Fruit fly (Drosophila melanogaster) whole organism, pupa: ENCODE data around the gene Exn.

ENCODE experiments used
- CG10348 ChIP-seq: fragments of 200-800 bp; sonication (Bioruptor generic); IDR thresholded peaks from 2 replicates; pipeline ENCODE4 v1.3.6; 2022; ENCODE audit warnings: missing biosample characterization, missing genetic modification characterization
- CG12605 ChIP-seq: fragments of 200-800 bp; sonication (Bioruptor generic); IDR thresholded peaks from 2 replicates; pipeline ENCODE4 v1.3.6; 2022; ENCODE audit warnings: missing biosample characterization, missing genetic modification characterization
- CG13204 ChIP-seq: fragments of 200-800 bp; sonication (Bioruptor generic); optimal IDR thresholded peaks from 2 replicates; lab custom pipeline; 2018; ENCODE audit warnings: missing biosample characterization, mild to moderate bottlenecking, missing genetic modification characterization, moderate library complexity
- CG14655 ChIP-seq: fragments of 200-800 bp; sonication (Bioruptor generic); optimal IDR thresholded peaks from 3 replicates; lab custom pipeline; 2017; ENCODE audit warnings: mild to moderate bottlenecking, missing biosample characterization, missing genetic modification reagents, missing genetic modification characterization
- CG15710 ChIP-seq: fragments of 200-800 bp; sonication (Bioruptor generic); optimal IDR thresholded peaks from 2 replicates; lab custom pipeline; 2018; ENCODE audit warnings: missing biosample characterization, mild to moderate bottlenecking, missing genetic modification characterization, moderate library complexity
- CG17806 ChIP-seq: fragments of 200-800 bp; sonication (Bioruptor generic); optimal IDR thresholded peaks from 2 replicates; lab custom pipeline; 2018; ENCODE audit warnings: missing biosample characterization, mild to moderate bottlenecking, missing genetic modification characterization, moderate library complexity
- CG32121 ChIP-seq: fragments of 200-800 bp; sonication (Bioruptor generic); IDR thresholded peaks from 2 replicates; pipeline ENCODE4 v1.3.6; 2022; ENCODE audit warnings: missing biosample characterization, missing genetic modification characterization
- CG34367 ChIP-seq: fragments of 200-800 bp; sonication (Bioruptor generic); optimal IDR thresholded peaks from 2 replicates; lab custom pipeline; 2018; ENCODE audit warnings: missing biosample characterization, mild to moderate bottlenecking, missing genetic modification characterization
- CG4496 ChIP-seq: fragments of 200-800 bp; sonication (Bioruptor generic); IDR thresholded peaks from 3 replicates; pipeline ENCODE4 v1.3.6; 2022; ENCODE audit warnings: missing biosample characterization, missing genetic modification characterization
- CG8159 ChIP-seq: fragments of 200-800 bp; sonication (Bioruptor generic); optimal IDR thresholded peaks from 3 replicates; lab custom pipeline; 2018; ENCODE audit warnings: missing biosample characterization, mild to moderate bottlenecking, missing genetic modification characterization, moderate library complexity
- CG8301 ChIP-seq: fragments of 200-800 bp; sonication (Bioruptor generic); optimal IDR thresholded peaks from 2 replicates; lab custom pipeline; 2018; ENCODE audit warnings: missing biosample characterization, mild to moderate bottlenecking, missing genetic modification characterization
- CG9948 ChIP-seq: fragments of 200-800 bp; sonication (Bioruptor generic); optimal IDR thresholded peaks from 2 replicates; lab custom pipeline; 2018; ENCODE audit warnings: missing biosample characterization, mild to moderate bottlenecking, missing genetic modification characterization, moderate library complexity
- D1 ChIP-seq: fragments of 200-800 bp; sonication (Bioruptor generic); optimal IDR thresholded peaks from 2 replicates; lab custom pipeline; 2018; ENCODE audit warnings: missing biosample characterization, mild to moderate bottlenecking, missing genetic modification characterization, moderate library complexity
- EcR ChIP-seq: fragments of 200-800 bp; sonication (Bioruptor generic); optimal IDR thresholded peaks from 3 replicates; lab custom pipeline; 2019; ENCODE audit warnings: missing biosample characterization, missing genetic modification characterization, mild to moderate bottlenecking, moderate library complexity, missing genetic modification reagents
- Ets98B ChIP-seq: fragments of 200-800 bp; sonication (Bioruptor generic); IDR thresholded peaks from 2 replicates; pipeline ENCODE4 v1.3.6; 2022; ENCODE audit warnings: missing biosample characterization, missing genetic modification characterization
- Pif1A ChIP-seq: fragments of 200-800 bp; sonication (Bioruptor generic); optimal IDR thresholded peaks from 3 replicates; lab custom pipeline; 2016; ENCODE audit warnings: missing biosample characterization, missing genetic modification characterization
- Pif1B ChIP-seq: fragments of 200-800 bp; sonication (Bioruptor generic); optimal IDR thresholded peaks from 3 replicates; lab custom pipeline; 2016; ENCODE audit warnings: missing biosample characterization, missing genetic modification characterization
- Snoo ChIP-seq: fragments of 200-800 bp; sonication (Bioruptor generic); optimal IDR thresholded peaks from 3 replicates; lab custom pipeline; 2017; ENCODE audit warnings: missing biosample characterization, mild to moderate bottlenecking, missing genetic modification characterization, inconsistent platforms
- fd96Ca ChIP-seq: fragments of 200-800 bp; sonication (Bioruptor generic); IDR thresholded peaks from 3 replicates; pipeline ENCODE4 v1.3.6; 2022; ENCODE audit warnings: missing biosample characterization, missing genetic modification characterization
- gl ChIP-seq: fragments of 200-800 bp; sonication (Bioruptor generic); optimal IDR thresholded peaks from 2 replicates; lab custom pipeline; 2018; ENCODE audit warnings: missing biosample characterization, mild to moderate bottlenecking, missing genetic modification characterization
- rn ChIP-seq: fragments of 200-800 bp; sonication (Bioruptor generic); IDR thresholded peaks from 2 replicates; pipeline ENCODE4 v1.3.6; 2022; ENCODE audit warnings: missing biosample characterization, missing genetic modification characterization

Exn gene

DNA sequence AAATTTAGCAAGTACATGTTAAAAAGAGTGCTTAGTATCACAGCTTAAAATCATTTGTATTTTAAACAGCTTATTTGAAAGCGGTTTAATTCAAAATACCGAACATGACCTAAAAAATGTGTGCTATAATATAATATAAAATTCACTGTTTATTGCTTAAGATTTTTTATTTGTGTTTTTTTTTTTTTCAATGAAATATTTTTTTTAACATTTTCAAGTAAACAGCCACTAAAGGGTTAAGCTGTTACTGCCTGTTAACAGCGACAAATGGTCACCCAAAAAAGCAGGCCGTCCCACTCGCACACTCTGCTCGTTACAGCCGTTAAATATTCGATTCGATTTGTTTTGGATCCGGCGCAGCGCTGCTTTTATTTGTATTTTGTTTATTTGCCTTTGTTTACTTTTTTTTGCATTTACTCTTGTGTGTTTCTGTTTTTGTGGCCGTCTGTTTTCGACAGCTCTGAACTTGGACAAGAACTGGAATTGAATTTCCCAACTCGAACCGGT, 4.9 kb downstream of the Exn start:
- TF ChIP-seq CG34367 (no peak), CG4496 (GFP tag; lab: Robert Waterston, UW) (no peak; the same call in 1 of the 3 replicates), fd96Ca (GFP tag; lab: Robert Waterston, UW) (0 out of 3 replicates have a peak, but pooled peaks have one; percentile 35), CG12605 (GFP tag; lab: Robert Waterston, UW) (peak; percentile 60), CG32121 (GFP tag; lab: Robert Waterston, UW) (0 out of 2 replicates have a peak, but pooled peaks have one; percentile 5), CG8301 (tag; lab: Kevin White, UChicago) (peak; percentile 18), gl (peak; percentile 38), Ets98B (GFP tag; lab: Robert Waterston, UW) (no peak; the same call in 1 of the 2 replicates), EcR (no peak), Pif1B (GFP tag; lab: Kevin White, UChicago) (no peak), CG17806 (peak; percentile 23), Snoo (tag; lab: Kevin White, UChicago) (peak; percentile 43), CG10348 (GFP tag; lab: Robert Waterston, UW) (no peak), CG8159 (tag; lab: Kevin White, UChicago) (peak; percentile 62), CG13204 (GFP tag; lab: Kevin White, UChicago) (no peak), Pif1A (GFP tag; lab: Kevin White, UChicago) (peak; percentile 20), rn (no peak), CG14655 (GFP tag; lab: Kevin White, UChicago) (no peak), D1 (no peak), CG9948 (tag; lab: Kevin White, UChicago) (peak; percentile 46), CG15710 (peak; percentile 13)

DNA sequence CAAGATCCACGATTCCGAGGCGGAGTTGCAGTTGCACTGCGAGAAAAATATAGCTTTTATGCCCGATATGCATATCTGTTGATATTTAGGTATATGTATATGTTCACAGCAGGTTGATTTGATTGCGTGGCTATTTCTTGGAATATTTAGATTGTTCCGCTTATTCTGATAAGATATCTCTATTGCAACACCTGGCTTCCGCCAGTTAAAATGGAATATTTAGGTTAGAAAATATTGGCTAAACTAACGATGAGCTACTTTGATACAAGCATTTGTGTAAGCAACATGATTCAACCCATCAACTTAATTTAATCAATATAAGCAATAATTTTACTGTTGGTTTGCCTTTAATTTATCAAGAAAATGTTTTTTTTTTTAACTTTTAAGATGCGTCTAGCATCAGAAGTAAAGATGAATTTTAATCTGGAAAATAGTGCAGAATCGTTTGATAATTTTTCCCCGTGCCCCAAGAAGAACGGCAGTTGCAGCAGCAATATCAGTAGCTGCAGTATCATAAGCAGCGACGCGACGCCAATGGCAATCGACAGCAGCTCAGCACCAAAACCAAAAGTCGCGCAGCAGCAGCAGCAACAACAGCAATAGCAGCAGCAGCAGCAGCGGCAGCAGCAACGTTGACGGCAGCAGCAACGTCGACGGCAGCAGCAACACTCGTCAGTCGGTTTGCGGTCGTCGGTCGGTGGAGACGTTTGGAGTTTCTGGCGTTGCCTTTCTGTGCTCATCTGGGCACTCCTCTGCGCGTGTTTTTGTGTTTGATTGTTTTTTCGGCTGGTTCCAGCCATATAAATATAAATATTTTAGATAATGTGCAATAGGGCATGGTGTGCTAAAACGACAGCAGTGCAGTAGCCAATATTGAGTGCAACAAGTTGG, 6.1 kb downstream of the Exn start:
- TF ChIP-seq fd96Ca (GFP tag; lab: Robert Waterston, UW) (peak; percentile 61; the same call in 2 of the 3 replicates), CG32121 (GFP tag; lab: Robert Waterston, UW) (no peak), CG10348 (GFP tag; lab: Robert Waterston, UW) (no peak), CG17806 (peak; percentile 44), CG12605 (GFP tag; lab: Robert Waterston, UW) (no peak), CG8159 (tag; lab: Kevin White, UChicago) (peak; percentile 82), rn (no peak), CG15710 (peak; percentile 72), Snoo (tag; lab: Kevin White, UChicago) (peak; percentile 54), Pif1B (GFP tag; lab: Kevin White, UChicago) (peak; percentile 38), EcR (peak; percentile 21), CG4496 (GFP tag; lab: Robert Waterston, UW) (peak; percentile 61), Pif1A (GFP tag; lab: Kevin White, UChicago) (peak; percentile 67), CG8301 (tag; lab: Kevin White, UChicago) (peak; percentile 76), CG14655 (GFP tag; lab: Kevin White, UChicago) (peak; percentile 91), CG13204 (GFP tag; lab: Kevin White, UChicago) (peak; percentile 41), D1 (peak; percentile 40), gl (no peak), Ets98B (GFP tag; lab: Robert Waterston, UW) (peak; percentile 35), CG9948 (tag; lab: Kevin White, UChicago) (peak; percentile 58), CG34367 (peak; percentile 63)

DNA sequence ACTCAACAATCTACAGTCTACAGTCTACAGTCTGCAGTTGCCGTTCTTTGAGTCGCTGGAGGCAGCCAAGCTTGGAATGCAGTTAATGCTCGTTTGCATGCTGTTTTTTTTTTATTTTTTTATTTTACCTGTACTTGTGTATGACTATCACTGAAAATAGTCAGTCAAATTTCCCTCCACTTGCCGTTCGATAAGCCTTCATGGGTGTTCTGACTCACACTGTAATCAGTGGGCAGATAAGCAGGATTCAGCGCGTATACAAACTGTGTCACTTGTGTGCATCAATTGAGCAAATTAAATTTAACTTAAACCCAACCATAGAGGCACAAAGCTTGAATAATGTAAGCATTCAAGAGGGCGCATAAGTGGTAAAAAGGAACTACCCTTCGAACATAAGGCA, 7.5 kb downstream of the Exn start:
- TF ChIP-seq CG12605 (GFP tag; lab: Robert Waterston, UW) (no peak), rn (no peak), Ets98B (GFP tag; lab: Robert Waterston, UW) (no peak), Pif1A (GFP tag; lab: Kevin White, UChicago) (no peak), EcR (no peak), CG9948 (tag; lab: Kevin White, UChicago) (no peak), CG32121 (GFP tag; lab: Robert Waterston, UW) (no peak)

DNA sequence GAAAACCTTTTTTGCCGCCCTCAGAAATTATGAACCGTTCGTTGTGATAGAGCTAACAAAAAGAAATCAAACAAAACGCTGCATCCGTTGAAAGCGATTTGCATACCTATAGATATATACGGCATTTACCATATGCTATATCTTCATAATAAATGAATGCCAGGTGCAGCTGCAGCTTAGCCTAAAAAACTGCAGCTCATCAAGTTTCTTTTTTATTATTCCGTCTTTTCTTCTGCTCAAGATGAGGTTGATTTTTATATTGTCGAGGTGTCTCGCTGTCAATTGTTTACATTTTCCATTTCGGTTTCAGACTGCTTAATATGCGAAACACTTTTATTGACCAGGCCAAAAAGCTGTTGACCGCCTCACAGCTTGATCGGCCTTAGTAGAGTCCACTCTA, 8.6 kb downstream of the Exn start:
- no peak for TF ChIP-seq CG8301 (tag; lab: Kevin White, UChicago)
- TF ChIP-seq gl = no peak
- TF ChIP-seq CG9948 (tag; lab: Kevin White, UChicago) = no peak
- no peak for TF ChIP-seq CG32121 (GFP tag; lab: Robert Waterston, UW)
- no peak for TF ChIP-seq fd96Ca (GFP tag; lab: Robert Waterston, UW)
- TF ChIP-seq CG15710 = no peak
- TF ChIP-seq rn = no peak
- TF ChIP-seq CG14655 (GFP tag; lab: Kevin White, UChicago) = no peak
- TF ChIP-seq CG12605 (GFP tag; lab: Robert Waterston, UW) = no peak
- TF ChIP-seq CG17806 = no peak

DNA sequence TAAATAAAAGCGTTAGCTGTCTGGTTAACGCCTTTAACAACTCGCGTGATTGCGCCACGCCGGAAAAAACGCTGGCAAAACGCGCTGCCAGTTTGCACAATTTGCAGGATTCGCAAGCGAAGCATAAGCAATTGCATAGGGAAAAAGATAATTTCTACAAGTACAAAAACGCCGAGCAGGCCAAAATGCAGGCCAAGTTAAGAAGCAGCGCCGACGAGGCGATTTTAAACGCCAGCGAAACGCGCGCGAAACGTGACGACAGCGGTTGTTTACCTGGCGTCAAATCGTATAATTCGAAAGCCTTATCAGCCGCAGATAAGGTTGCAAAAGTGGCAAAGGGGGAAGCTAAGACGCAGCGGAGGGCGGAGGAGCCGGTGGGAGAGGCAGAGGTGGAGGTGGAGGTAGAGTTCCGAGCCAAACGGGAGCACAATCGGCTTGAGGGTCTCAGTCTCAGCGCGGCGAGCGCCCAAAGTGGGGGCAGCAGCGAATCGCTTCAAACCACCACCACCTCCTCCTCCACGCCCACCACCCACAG, 11.4 kb downstream of the Exn start:
- TF ChIP-seq Pif1B (GFP tag; lab: Kevin White, UChicago) (no peak), EcR (peak; percentile 27), CG13204 (GFP tag; lab: Kevin White, UChicago) (no peak), CG10348 (GFP tag; lab: Robert Waterston, UW) (no peak), CG4496 (GFP tag; lab: Robert Waterston, UW) (0 out of 3 replicates have a peak, but pooled peaks have one; percentile 9), rn (no peak)
